Fruit fly (Drosophila melanogaster): ENCODE results near the gene upd1.

DNA sequence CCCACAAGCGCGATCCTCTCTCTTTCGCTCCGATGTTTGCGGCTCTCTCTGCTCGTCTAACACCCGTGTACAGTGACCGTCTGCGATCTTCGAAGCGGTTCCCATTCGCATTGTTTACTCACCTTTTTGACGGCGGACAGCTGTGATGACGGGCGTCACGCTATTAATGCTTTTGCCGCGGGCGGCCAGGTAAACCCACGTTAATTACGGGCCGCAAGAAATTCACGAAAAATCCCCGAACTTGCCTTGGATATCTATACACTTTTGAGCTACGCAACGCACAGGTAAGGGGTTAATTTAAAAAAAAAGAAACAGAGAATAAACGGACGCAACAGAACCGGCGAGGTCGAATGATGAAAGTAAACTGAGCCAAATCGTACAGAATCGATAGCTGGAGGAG, 11.7 kb upstream of the upd1 start, which contains the start of gene CG6023:
- TF ChIP-seq Pif1A (GFP tag; optimal IDR thresholded peaks at IDR 0.05) = no peak
- TF ChIP-seq CG34367 (tag; optimal IDR thresholded peaks at IDR 0.05) = no peak
- no peak for TF ChIP-seq CG8159 (tag; optimal IDR thresholded peaks at IDR 0.05)
- no peak for TF ChIP-seq CG15710 (tag; optimal IDR thresholded peaks at IDR 0.05)

Measured in whole organism, pupa.